Fruit fly (Drosophila melanogaster) whole organism, embryonic: ENCODE measurements around the gene CG43077.

Experiments
- CG10462 ChIP-seq: fragments of 200-800 bp; sonication (Bioruptor generic); optimal IDR thresholded peaks from 2 replicates; lab custom pipeline; 2016; ENCODE audit warnings: missing biosample characterization, missing genetic modification characterization
- CG11723 ChIP-seq: fragments of 200-800 bp; sonication (Bioruptor generic); optimal IDR thresholded peaks from 2 replicates; lab custom pipeline; 2017; ENCODE audit warnings: missing biosample characterization, mild to moderate bottlenecking, missing genetic modification characterization
- CG12155 ChIP-seq: fragments of 200-800 bp; sonication (Bioruptor generic); optimal IDR thresholded peaks from 3 replicates; lab custom pipeline; 2016; ENCODE audit warnings: missing biosample characterization, missing genetic modification characterization
- CG13296 ChIP-seq: fragments of 200-800 bp; sonication (Bioruptor generic); optimal IDR thresholded peaks from 3 replicates; lab custom pipeline; 2018; ENCODE audit warnings: missing biosample characterization, mild to moderate bottlenecking, missing genetic modification characterization
- CG18011 ChIP-seq: fragments of 200-800 bp; sonication (Bioruptor generic); optimal IDR thresholded peaks from 2 replicates; lab custom pipeline; 2017; ENCODE audit warnings: missing biosample characterization, missing genetic modification characterization, mild to moderate bottlenecking, moderate library complexity, missing genotype
- CG2129 ChIP-seq: fragments of 200-800 bp; sonication (Bioruptor generic); IDR thresholded peaks from 2 replicates; pipeline ENCODE4 v1.3.6; 2022; ENCODE audit warnings: missing biosample characterization, missing genetic modification characterization; ENCODE audit not compliant: partially characterized antibody
- CG2712 ChIP-seq: fragments of 200-800 bp; optimal IDR thresholded peaks from 3 replicates; lab custom pipeline; 2019; ENCODE audit warnings: missing biosample characterization, mild to moderate bottlenecking, missing genetic modification characterization, moderate library complexity
- CG31388 ChIP-seq: fragments of 200-800 bp; sonication (Bioruptor generic); optimal IDR thresholded peaks from 2 replicates; lab custom pipeline; 2016; ENCODE audit warnings: missing biosample characterization, missing genetic modification characterization
- CG3847 ChIP-seq: fragments of 200-800 bp; sonication (Bioruptor generic); IDR thresholded peaks from 2 replicates; pipeline ENCODE4 v1.3.6; 2022; ENCODE audit warnings: missing biosample characterization, missing genetic modification characterization
- CG42726 ChIP-seq: fragments of 200-800 bp; sonication (Bioruptor generic); IDR thresholded peaks from 2 replicates; pipeline ENCODE4 v1.3.6; 2022; ENCODE audit warnings: missing biosample characterization, missing genetic modification characterization; ENCODE audit not compliant: partially characterized antibody
- CG4360 ChIP-seq: fragments of 200-800 bp; sonication (Bioruptor generic); IDR thresholded peaks from 2 replicates; pipeline ENCODE4 v1.3.6; 2022; ENCODE audit warnings: missing biosample characterization, missing genetic modification characterization
- CG5953 ChIP-seq: fragments of 200-800 bp; sonication (Bioruptor generic); IDR thresholded peaks from 2 replicates; pipeline ENCODE4 v1.3.6; 2022; ENCODE audit warnings: missing biosample characterization, missing genetic modification characterization
- CG6683 ChIP-seq: fragments of 200-800 bp; sonication (Bioruptor generic); optimal IDR thresholded peaks from 2 replicates; lab custom pipeline; 2017; ENCODE audit warnings: missing biosample characterization, mild to moderate bottlenecking, missing genetic modification characterization, missing genetic modification reagents
- CG7786 ChIP-seq: fragments of 200-800 bp; sonication (Bioruptor generic); optimal IDR thresholded peaks from 2 replicates; lab custom pipeline; 2016; ENCODE audit warnings: missing biosample characterization, missing genetic modification characterization
- CG8478 ChIP-seq: fragments of >200 bp; optimal IDR thresholded peaks from 2 replicates; lab custom pipeline; 2018
- CkIIα-i1 ChIP-seq: fragments of 200-800 bp; sonication (Bioruptor generic); IDR thresholded peaks from 2 replicates; pipeline ENCODE4 v1.3.6; 2022; ENCODE audit warnings: missing biosample characterization, missing genetic modification characterization
- Fer1 ChIP-seq: fragments of 200-800 bp; sonication (Bioruptor generic); optimal IDR thresholded peaks from 2 replicates; lab custom pipeline; 2017; ENCODE audit warnings: missing biosample characterization, mild to moderate bottlenecking, missing genetic modification characterization
- Fer2 ChIP-seq: fragments of 200-800 bp; sonication (Bioruptor generic); optimal IDR thresholded peaks from 2 replicates; lab custom pipeline; 2018; ENCODE audit warnings: missing biosample characterization, mild to moderate bottlenecking, missing genetic modification characterization, moderate library complexity
- GATAe ChIP-seq: fragments of 200-800 bp; sonication (Bioruptor generic); conservative IDR thresholded peaks from 2 replicates; pipeline ENCODE4 v1.3.6; 2022; ENCODE audit warnings: missing biosample characterization, missing genetic modification characterization
- HmgD ChIP-seq: fragments of 200-800 bp; sonication (Bioruptor generic); optimal IDR thresholded peaks from 3 replicates; lab custom pipeline; 2016; ENCODE audit warnings: missing biosample characterization, missing genetic modification characterization
- Hr78 ChIP-seq, 2 experiments: fragments of 200-800 bp in 1 of 2; fragments of >200 bp in 1 of 2; sonication (Bioruptor generic) in 1 of 2; optimal IDR thresholded peaks; 2 replicates each; lab custom pipeline; 2017 to 2019; ENCODE audit warnings: missing biosample characterization in 2 of 2, missing genetic modification characterization in 2 of 2, mild to moderate bottlenecking in 1 of 2, moderate library complexity in 1 of 2
- NFAT ChIP-seq: fragments of 200-800 bp; sonication (Bioruptor generic); IDR thresholded peaks from 2 replicates; pipeline ENCODE4 v1.3.6; 2022; ENCODE audit warnings: missing biosample characterization, missing genetic modification characterization
- Nf-YB ChIP-seq: fragments of 200-800 bp; sonication (Bioruptor generic); optimal IDR thresholded peaks from 3 replicates; lab custom pipeline; 2019; ENCODE audit warnings: missing biosample characterization, mild to moderate bottlenecking, missing genetic modification characterization, moderate library complexity
- Usf ChIP-seq: fragments of 200-800 bp; sonication (Bioruptor generic); optimal IDR thresholded peaks from 2 replicates; lab custom pipeline; 2017; ENCODE audit warnings: missing genotype, missing biosample characterization, missing genetic modification characterization
- YL-1 ChIP-seq: fragments of 200-800 bp; sonication (Bioruptor generic); optimal IDR thresholded peaks from 3 replicates; lab custom pipeline; 2017; ENCODE audit warnings: missing biosample characterization, mild to moderate bottlenecking, missing genetic modification characterization
- ase ChIP-seq: fragments of 200-800 bp; sonication (Bioruptor generic); IDR thresholded peaks from 3 replicates; pipeline ENCODE4 v1.3.6; 2022; ENCODE audit warnings: missing biosample characterization, missing genetic modification characterization
- bigmax ChIP-seq: fragments of 200-800 bp; sonication (Bioruptor generic); optimal IDR thresholded peaks from 2 replicates; lab custom pipeline; 2018; ENCODE audit warnings: missing biosample characterization, mild to moderate bottlenecking, missing genetic modification characterization
- cas ChIP-seq: fragments of 200-800 bp; sonication (Bioruptor generic); IDR thresholded peaks from 2 replicates; pipeline ENCODE4 v1.3.6; 2022; ENCODE audit warnings: missing biosample characterization, missing genetic modification characterization
- crp ChIP-seq, 2 experiments: fragments of 200-800 bp; sonication (Bioruptor generic); optimal IDR thresholded peaks; 2 replicates in 1 of 2; 3 replicates in 1 of 2; lab custom pipeline; 2017; ENCODE audit warnings: missing biosample characterization in 2 of 2, missing genetic modification characterization in 2 of 2, mild to moderate bottlenecking in 1 of 2, moderate library complexity in 1 of 2
- cwo ChIP-seq: fragments of 200-800 bp; sonication (Bioruptor generic); optimal IDR thresholded peaks from 3 replicates; lab custom pipeline; 2017; ENCODE audit warnings: missing biosample characterization, missing genetic modification characterization, mild to moderate bottlenecking, moderate library complexity, missing genetic modification reagents
- dan ChIP-seq: fragments of 200-800 bp; sonication (Bioruptor generic); IDR thresholded peaks from 2 replicates; pipeline ENCODE4 v1.3.6; 2022; ENCODE audit warnings: missing biosample characterization, missing genetic modification characterization
- dmrt11E ChIP-seq: fragments of 200-800 bp; sonication (Bioruptor generic); optimal IDR thresholded peaks from 3 replicates; lab custom pipeline; 2018; ENCODE audit warnings: missing biosample characterization, mild to moderate bottlenecking, missing genetic modification characterization, moderate library complexity
- fd64A ChIP-seq: fragments of 200-800 bp; sonication (Bioruptor generic); optimal IDR thresholded peaks from 3 replicates; lab custom pipeline; 2018; ENCODE audit warnings: missing biosample characterization, mild to moderate bottlenecking, missing genetic modification characterization
- fd96Cb ChIP-seq: fragments of 200-800 bp; sonication (Bioruptor generic); optimal IDR thresholded peaks from 2 replicates; lab custom pipeline; 2018; ENCODE audit warnings: missing biosample characterization, mild to moderate bottlenecking, missing genetic modification characterization, moderate library complexity
- gcm ChIP-seq: fragments of 200-800 bp; sonication (Bioruptor generic); optimal IDR thresholded peaks from 2 replicates; lab custom pipeline; 2019; ENCODE audit warnings: missing biosample characterization, mild to moderate bottlenecking, missing genetic modification characterization, moderate library complexity
- gsb-n ChIP-seq: fragments of 200-800 bp; sonication (Bioruptor generic); optimal IDR thresholded peaks from 3 replicates; lab custom pipeline; 2018; ENCODE audit warnings: missing biosample characterization, mild to moderate bottlenecking, missing genetic modification characterization
- h ChIP-seq: fragments of >200 bp; optimal IDR thresholded peaks from 2 replicates; lab custom pipeline; 2017
- lab ChIP-seq: fragments of 200-800 bp; sonication (Bioruptor generic); optimal IDR thresholded peaks from 3 replicates; lab custom pipeline; 2017; ENCODE audit warnings: missing biosample characterization, missing genetic modification characterization, mild to moderate bottlenecking, moderate library complexity, missing genetic modification reagents
- nmo ChIP-seq: fragments of 200-800 bp; sonication (Bioruptor generic); optimal IDR thresholded peaks from 2 replicates; lab custom pipeline; 2018; ENCODE audit warnings: missing biosample characterization, mild to moderate bottlenecking, missing genetic modification characterization, moderate library complexity
- nom ChIP-seq: fragments of 200-800 bp; sonication (Bioruptor generic); optimal IDR thresholded peaks from 2 replicates; lab custom pipeline; 2017; ENCODE audit warnings: missing biosample characterization, missing genetic modification characterization, mild to moderate bottlenecking, moderate library complexity, missing genetic modification reagents
- odd ChIP-seq: fragments of 200-800 bp; sonication (Bioruptor generic); optimal IDR thresholded peaks from 2 replicates; lab custom pipeline; 2017; ENCODE audit warnings: missing biosample characterization, mild to moderate bottlenecking, missing genetic modification characterization
- pan ChIP-seq, 4 experiments: fragments of >200 bp in 3 of 4; fragments of 200-800 bp in 1 of 4; sonication (Bioruptor generic) in 1 of 4; optimal IDR thresholded peaks in 3 of 4; IDR thresholded peaks in 1 of 4; 2 replicates each; pipeline versions ENCODE4 v1.3.6 to Lab custom; 2017 to 2022; ENCODE audit warnings: missing biosample characterization in 2 of 4, missing genetic modification characterization in 2 of 4, mixed read lengths in 1 of 4
- psq ChIP-seq: fragments of 200-800 bp; sonication (Bioruptor generic); optimal IDR thresholded peaks from 2 replicates; lab custom pipeline; 2017; ENCODE audit warnings: missing biosample characterization, missing genetic modification characterization
- slp2 ChIP-seq: fragments of 200-800 bp; sonication (Bioruptor generic); optimal IDR thresholded peaks from 2 replicates; lab custom pipeline; 2016; ENCODE audit warnings: missing biosample characterization, missing genetic modification characterization
- stc ChIP-seq: fragments of 200-800 bp; sonication (Bioruptor generic); IDR thresholded peaks from 2 replicates; pipeline ENCODE4 v1.3.6; 2022; ENCODE audit warnings: missing biosample characterization, missing genetic modification characterization
- vvl ChIP-seq: fragments of 200-800 bp; sonication (Bioruptor generic); IDR thresholded peaks from 2 replicates; pipeline ENCODE4 v1.3.6; 2022; ENCODE audit warnings: missing biosample characterization, missing genetic modification characterization
- wek ChIP-seq: fragments of 200-800 bp; sonication (Bioruptor generic); optimal IDR thresholded peaks from 3 replicates; lab custom pipeline; 2018; ENCODE audit warnings: missing biosample characterization, mild to moderate bottlenecking, missing genetic modification characterization, moderate library complexity
- wor ChIP-seq: fragments of 200-800 bp; sonication (Bioruptor generic); IDR thresholded peaks from 2 replicates; pipeline ENCODE4 v1.3.6; 2022; ENCODE audit warnings: missing biosample characterization, missing genetic modification characterization

The CG43077 gene

dm6 chrX:17091062-17091904, 23.0 kb upstream of the CG43077 start, which contains the start of the genes CG16700 and CG4991 (continued):
- TF ChIP-seq HmgD (no peak), bigmax (GFP tag; lab: Kevin White, UChicago) (no peak), ase (GFP tag; lab: Robert Waterston, UW) (peak; percentile 59; the same call in 2 of the 3 replicates), CG6683 (GFP tag; lab: Kevin White, UChicago) (peak; percentile 66), dmrt11E (tag; lab: Kevin White, UChicago) (peak; percentile 80), CG13296 (peak; percentile 82), stc (peak; percentile 61), vvl (peak; percentile 70), CG12155 (peak; percentile 66), Usf (GFP tag; lab: Kevin White, UChicago) (peak; percentile 81), CG18011 (no peak), CG8478 (lab: Kevin White, UChicago) (no peak), psq (peak; percentile 53), crp (GFP tag; optimal IDR thresholded peaks at IDR 0.05; lab: Kevin White, UChicago) (peak in 1 of 2 experiments; percentile 82), slp2 (no peak), CG7786 (GFP tag; lab: Kevin White, UChicago) (no peak), gsb-n (tag; lab: Kevin White, UChicago) (peak; percentile 75), Nf-YB (GFP tag; lab: Kevin White, UChicago) (peak; percentile 72), CG2129 (no peak), wor (GFP tag; lab: Robert Waterston, UW) (peak; percentile 58; the same call in 1 of the 2 replicates), nmo (GFP tag; lab: Kevin White, UChicago) (peak; percentile 93), CG10462 (peak; percentile 42), CG11723 (GFP tag; lab: Kevin White, UChicago) (peak; percentile 67), odd (GFP tag; lab: Kevin White, UChicago) (peak; percentile 74), CkIIα-i1 (GFP tag; lab: Robert Waterston, UW) (no peak), cwo (peak; percentile 76), Fer1 (GFP tag; lab: Kevin White, UChicago) (peak; percentile 80), cas (GFP tag; lab: Robert Waterston, UW) (no peak), CG31388 (GFP tag; lab: Kevin White, UChicago) (peak; percentile 16), gcm (peak; percentile 64), CG42726 (GFP tag; lab: Robert Waterston, UW) (no peak), fd64A (GFP tag; lab: Kevin White, UChicago) (no peak), CG5953 (no peak), YL-1 (GFP tag; lab: Kevin White, UChicago) (peak; percentile 20), dan (GFP tag; lab: Robert Waterston, UW) (no peak), GATAe (GFP tag; lab: Robert Waterston, UW) (peak; percentile 30; the same call in 1 of the 2 replicates), CG4360 (GFP tag; lab: Robert Waterston, UW) (no peak), CG2712 (tag; lab: Kevin White, UChicago) (peak; percentile 91), lab (GFP tag; lab: Kevin White, UChicago) (peak; percentile 82), CG3847 (GFP tag; lab: Robert Waterston, UW) (peak; percentile 71), pan (optimal IDR thresholded peaks at IDR 0.05; lab: Kevin White, UChicago) (no peak), pan (GFP tag; optimal IDR thresholded peaks at IDR 0.05 in 1 of 2, IDR thresholded peaks at IDR 0.05 in 1 of 2) (peak in 1 of 2 experiments; percentile 70), Hr78 (GFP tag; optimal IDR thresholded peaks at IDR 0.05; lab: Kevin White, UChicago) (peak in 1 of 2 experiments; percentile 71), wek (GFP tag; lab: Kevin White, UChicago) (no peak), Fer2 (tag; lab: Kevin White, UChicago) (peak; percentile 45), fd96Cb (tag; lab: Kevin White, UChicago) (peak; percentile 81), NFAT (GFP tag; lab: Robert Waterston, UW) (peak; percentile 67), nom (GFP tag; lab: Kevin White, UChicago) (no peak), h (lab: Kevin White, UChicago) (no peak)
